Worm (Caenorhabditis elegans): ENCODE measurements around the gene C12D5.3.

- TF ChIP-seq cog-1 (tag; optimal IDR thresholded peaks at IDR 0.05), result no peak
- TF ChIP-seq ztf-23 (GFP tag; IDR thresholded peaks at IDR 0.05), result no peak
- TF ChIP-seq ztf-29 (GFP tag; IDR thresholded peaks at IDR 0.05), result no peak
- TF ChIP-seq klf-2 (GFP tag; conservative IDR thresholded peaks at IDR 0.05), result no peak
Measured at ce11 chrV:7693394-7693793, 17.4 kb downstream of the C12D5.3 start, which contains the start of gene C12D5.10.

Data from whole organism, midembryonic.